Worm (Caenorhabditis elegans) whole organism, young adult: ENCODE data around the gene C14C6.2.
A peak's percentile ranks its signal among the peaks of the same experiment; 100 is the strongest.

ENCODE experiments used
- F10E7.11 ChIP-seq: sonication (generic microtip); optimal IDR thresholded peaks from 2 replicates; lab custom pipeline; 2017; ENCODE audit warnings: mild to moderate bottlenecking, missing genetic modification characterization, moderate library complexity, missing compliant biosample characterization
- F57A8.1 ChIP-seq: fragments of 200-800 bp; sonication (Bioruptor generic); optimal IDR thresholded peaks from 2 replicates; lab custom pipeline; 2018; ENCODE audit warnings: mild to moderate bottlenecking, missing genetic modification characterization, moderate library complexity, missing compliant biosample characterization
- T26A5.8 ChIP-seq: sonication (generic microtip); optimal IDR thresholded peaks from 2 replicates; lab custom pipeline; 2016; ENCODE audit warnings: missing genetic modification characterization, missing compliant biosample characterization
- ZK185.1 ChIP-seq: sonication (generic microtip); optimal IDR thresholded peaks from 2 replicates; lab custom pipeline; 2016; ENCODE audit warnings: mild to moderate bottlenecking, missing genetic modification characterization, missing compliant biosample characterization; ENCODE audit not compliant: poor library complexity, severe bottlenecking
- atf-7 ChIP-seq: sonication (generic microtip); optimal IDR thresholded peaks from 2 replicates; lab custom pipeline; 2017; ENCODE audit warnings: mild to moderate bottlenecking, missing genetic modification characterization, missing compliant biosample characterization
- athp-1 ChIP-seq: sonication (generic microtip); optimal IDR thresholded peaks from 2 replicates; lab custom pipeline; 2017; ENCODE audit warnings: mild to moderate bottlenecking, missing genetic modification characterization, missing compliant biosample characterization
- attf-5 ChIP-seq: fragments of 200-800 bp; sonication (Bioruptor generic); optimal IDR thresholded peaks from 2 replicates; lab custom pipeline; 2018; ENCODE audit warnings: mild to moderate bottlenecking, missing genetic modification characterization, missing compliant biosample characterization
- bed-2 ChIP-seq: fragments of 200-800 bp; sonication (Bioruptor generic); IDR thresholded peaks from 2 replicates; pipeline ENCODE4 v1.3.6; 2022; ENCODE audit warnings: missing genetic modification reagents, missing genetic modification characterization, missing compliant biosample characterization
- cebp-1 ChIP-seq, 2 experiments: fragments of 200-800 bp in 1 of 2; sonication (Bioruptor generic) in 1 of 2; sonication (generic microtip) in 1 of 2; IDR thresholded peaks in 1 of 2; optimal IDR thresholded peaks in 1 of 2; 2 replicates each; pipeline versions ENCODE4 v1.3.6 to Lab custom; 2017 to 2022; ENCODE audit warnings: missing compliant biosample characterization in 2 of 2, missing genetic modification characterization in 2 of 2, mild to moderate bottlenecking in 1 of 2, missing genetic modification reagents in 1 of 2, moderate library complexity in 1 of 2
- cebp-2 ChIP-seq: fragments of 200-800 bp; sonication (Bioruptor generic); IDR thresholded peaks from 2 replicates; pipeline ENCODE4 v1.3.6; 2022; ENCODE audit warnings: missing genetic modification characterization, missing compliant biosample characterization
- ceh-40 ChIP-seq: fragments of 200-800 bp; sonication (Bioruptor generic); IDR thresholded peaks from 2 replicates; pipeline ENCODE4 v1.3.6; 2022; ENCODE audit warnings: missing genetic modification characterization, missing compliant biosample characterization
- ceh-79 ChIP-seq: sonication (generic microtip); optimal IDR thresholded peaks from 2 replicates; lab custom pipeline; 2017; ENCODE audit warnings: mild to moderate bottlenecking, missing genetic modification characterization, missing compliant biosample characterization
- chd-7 ChIP-seq: sonication (generic microtip); optimal IDR thresholded peaks from 2 replicates; lab custom pipeline; 2016; ENCODE audit warnings: mild to moderate bottlenecking, missing genetic modification characterization, moderate library complexity, missing compliant biosample characterization
- dox-1 ChIP-seq: fragments of 200-800 bp; sonication (Bioruptor generic); IDR thresholded peaks from 2 replicates; pipeline ENCODE4 v1.3.6; 2022; ENCODE audit warnings: missing genetic modification reagents, missing genetic modification characterization, missing compliant biosample characterization
- efl-1 ChIP-seq: fragments of 150-350 bp; optimal IDR thresholded peaks from 2 replicates; lab custom pipeline; 2014; ENCODE audit warnings: missing biosample characterization, missing genetic modification reagents, missing genetic modification characterization
- ekl-4 ChIP-seq: fragments of 200-800 bp; sonication (Bioruptor generic); IDR thresholded peaks from 2 replicates; pipeline ENCODE4 v1.3.6; 2022; ENCODE audit warnings: missing genetic modification reagents, missing genetic modification characterization, missing compliant biosample characterization
- fkh-3 ChIP-seq: sonication (generic microtip); optimal IDR thresholded peaks from 2 replicates; lab custom pipeline; 2016; ENCODE audit warnings: mild to moderate bottlenecking, missing genetic modification characterization, missing compliant biosample characterization
- hmg-1.2 ChIP-seq: fragments of 200-800 bp; sonication (Bioruptor generic); IDR thresholded peaks from 2 replicates; pipeline ENCODE4 v1.3.6; 2022; ENCODE audit warnings: missing genetic modification reagents, missing genetic modification characterization, missing compliant biosample characterization
- hrde-1 ChIP-seq: sonication (generic microtip); optimal IDR thresholded peaks from 2 replicates; lab custom pipeline; 2016; ENCODE audit warnings: missing genetic modification characterization, mild to moderate bottlenecking, missing compliant biosample characterization, moderate library complexity, missing genotype, missing genetic modification reagents, borderline replicate concordance
- hsf-1 ChIP-seq: fragments of 200-800 bp; sonication (Bioruptor generic); IDR thresholded peaks from 2 replicates; pipeline ENCODE4 v1.3.6; 2022; ENCODE audit warnings: missing genetic modification reagents, missing genetic modification characterization, missing compliant biosample characterization
- lin-54 ChIP-seq: fragments of 200-800 bp; sonication (Bioruptor generic); optimal IDR thresholded peaks from 2 replicates; lab custom pipeline; 2018; ENCODE audit warnings: mild to moderate bottlenecking, missing genetic modification characterization, missing compliant biosample characterization
- madf-10 ChIP-seq: sonication (generic microtip); optimal IDR thresholded peaks from 2 replicates; lab custom pipeline; 2016; ENCODE audit warnings: mild to moderate bottlenecking, missing genetic modification characterization, missing compliant biosample characterization
- madf-8 ChIP-seq: fragments of 200-800 bp; sonication (Bioruptor generic); conservative IDR thresholded peaks from 2 replicates; pipeline ENCODE4 v1.3.6; 2022; ENCODE audit warnings: missing genetic modification reagents, missing genetic modification characterization, missing compliant biosample characterization
- mel-28 ChIP-seq: sonication (generic microtip); optimal IDR thresholded peaks from 2 replicates; lab custom pipeline; 2016; ENCODE audit warnings: borderline replicate concordance, mild to moderate bottlenecking, missing genetic modification characterization, missing compliant biosample characterization
- mes-4 ChIP-seq: sonication (generic microtip); optimal IDR thresholded peaks from 2 replicates; lab custom pipeline; 2016; ENCODE audit warnings: missing genotype, missing genetic modification characterization, missing compliant biosample characterization
- nhr-120 ChIP-seq: fragments of 200-800 bp; sonication (Bioruptor generic); IDR thresholded peaks from 2 replicates; pipeline ENCODE4 v1.3.6; 2022; ENCODE audit warnings: missing genetic modification characterization, missing compliant biosample characterization
- nhr-80 ChIP-seq: sonication (generic microtip); optimal IDR thresholded peaks from 2 replicates; lab custom pipeline; 2016; ENCODE audit warnings: missing genetic modification characterization, missing compliant biosample characterization
- nhr-90 ChIP-seq: sonication (generic microtip); optimal IDR thresholded peaks from 2 replicates; lab custom pipeline; 2016; ENCODE audit warnings: missing genotype, mild to moderate bottlenecking, missing genetic modification characterization, missing compliant biosample characterization
- pha-4 ChIP-seq: fragments of 150-350 bp; sonication (generic microtip); optimal IDR thresholded peaks from 2 replicates; lab custom pipeline; 2014; ENCODE audit warnings: missing biosample characterization, missing genetic modification reagents, missing genetic modification characterization
- snpc-4 ChIP-seq, 5 experiments: fragments of 150-350 bp in 1 of 5; sonication (generic microtip) in 4 of 5; optimal IDR thresholded peaks; 2 replicates each; lab custom pipeline; 2014 to 2018; ENCODE audit warnings: missing genetic modification characterization in 5 of 5, missing biosample characterization in 3 of 5, antibody characterized with exemption in 2 of 5, mild to moderate bottlenecking in 2 of 5, missing compliant biosample characterization in 2 of 5, missing genotype in 2 of 5, moderate library complexity in 2 of 5, missing genetic modification reagents in 1 of 5
- somi-1 ChIP-seq: fragments of 200-800 bp; sonication (Bioruptor generic); optimal IDR thresholded peaks from 2 replicates; lab custom pipeline; 2018; ENCODE audit warnings: mild to moderate bottlenecking, missing genetic modification characterization, missing compliant biosample characterization
- tbp1 ChIP-seq: fragments of 200-800 bp; sonication (Bioruptor generic); optimal IDR thresholded peaks from 2 replicates; lab custom pipeline; 2018; ENCODE audit warnings: mild to moderate bottlenecking, missing genetic modification characterization, missing compliant biosample characterization
- unc-62 ChIP-seq: fragments of 150-350 bp; optimal IDR thresholded peaks from 2 replicates; lab custom pipeline; 2014; ENCODE audit warnings: missing biosample characterization, missing genetic modification reagents, missing genetic modification characterization

The C14C6.2 gene

ce11 chrV:527602-528001 is 35.3 kb upstream of the C14C6.2 start, which contains the start of gene srw-108:
Gene srw-108 (plus strand): TSS chrV:527902.
- TF ChIP-seq mes-4 (tag; lab: Kevin White, UChicago) (no peak), chd-7 (tag; lab: Kevin White, UChicago) (no peak), atf-7 (tag; lab: Kevin White, UChicago) (no peak), F57A8.1 (no peak), fkh-3 (tag; lab: Kevin White, UChicago) (no peak)

ce11 chrV:532046-532445 is 30.9 kb upstream of the C14C6.2 start, which contains the start of gene nhr-58:
Gene nhr-58 (plus strand): TSS chrV:532259.
- TF ChIP-seq attf-5 (GFP tag; lab: Kevin White, UChicago), result peak; percentile 59
- no peak for TF ChIP-seq lin-54 (GFP tag; lab: Kevin White, UChicago)
- TF ChIP-seq nhr-90 (tag; lab: Kevin White, UChicago), result no peak
- TF ChIP-seq fkh-3 (tag; lab: Kevin White, UChicago), result no peak
- no peak for TF ChIP-seq cebp-2
- TF ChIP-seq athp-1 (tag; lab: Kevin White, UChicago), result no peak
- peak; percentile 37; the same call in 1 of the 2 replicates for TF ChIP-seq hmg-1.2 (GFP tag; lab: Robert Waterston, UW)
- TF ChIP-seq efl-1, result no peak
- TF ChIP-seq pha-4 (tag; lab: Kevin White, UChicago), result peak; percentile 87
- 0 out of 2 replicates have a peak, but pooled peaks have one; percentile 14 for TF ChIP-seq ceh-40
- TF ChIP-seq ZK185.1 (tag; lab: Kevin White, UChicago), result peak; percentile 15
- peak; percentile 36 for TF ChIP-seq atf-7 (tag; lab: Kevin White, UChicago)
- no peak for TF ChIP-seq somi-1
- peak; percentile 1 for TF ChIP-seq tbp1 (GFP tag; lab: Kevin White, UChicago)
- TF ChIP-seq nhr-120 (GFP tag; lab: Robert Waterston, UW), result no peak
- no peak for TF ChIP-seq hsf-1 (GFP tag; lab: Robert Waterston, UW)
- no peak for TF ChIP-seq hrde-1
- no peak for TF ChIP-seq F57A8.1
- 0 out of 2 replicates have a peak, but pooled peaks have one; percentile 16 for TF ChIP-seq dox-1 (GFP tag; lab: Robert Waterston, UW)
- no peak for TF ChIP-seq madf-8 (GFP tag; lab: Robert Waterston, UW)
- TF ChIP-seq madf-10 (tag; lab: Kevin White, UChicago), result no peak
- TF ChIP-seq snpc-4 (GFP tag; optimal IDR thresholded peaks at IDR 0.05; lab: Kevin White, UChicago), result no peak
- TF ChIP-seq snpc-4 (tag; optimal IDR thresholded peaks at IDR 0.05; lab: Kevin White, UChicago), result peak in 1 of 4 experiments; percentile 6
- TF ChIP-seq bed-2 (GFP tag; lab: Robert Waterston, UW), result no peak
- TF ChIP-seq nhr-80 (tag; lab: Kevin White, UChicago), result peak; percentile 79
- no peak for TF ChIP-seq ekl-4 (GFP tag; lab: Robert Waterston, UW)
- TF ChIP-seq mel-28, result no peak
- no peak for TF ChIP-seq mes-4 (tag; lab: Kevin White, UChicago)

ce11 chrV:534176-534575 is 28.8 kb upstream of the C14C6.2 start, which contains the start of gene nhr-132:
Gene nhr-132 (plus strand): TSS chrV:534446.
- peak; percentile 66; the same call in 1 of the 2 replicates for TF ChIP-seq hmg-1.2 (GFP tag; lab: Robert Waterston, UW)
- peak; percentile 47 for TF ChIP-seq nhr-80 (tag; lab: Kevin White, UChicago)
- peak; percentile 30 for TF ChIP-seq attf-5 (GFP tag; lab: Kevin White, UChicago)
- TF ChIP-seq madf-8 (GFP tag; lab: Robert Waterston, UW), result no peak

ce11 chrV:536571-536970 is 26.4 kb upstream of the C14C6.2 start, which contains the start of gene C14C6.5:
Gene C14C6.5 (plus strand): TSS chrV:536628.
- no peak for TF ChIP-seq F10E7.11
- TF ChIP-seq unc-62, result no peak
- no peak for TF ChIP-seq hrde-1
- TF ChIP-seq tbp1 (GFP tag; lab: Kevin White, UChicago), result no peak
- no peak for TF ChIP-seq efl-1
- no peak for TF ChIP-seq cebp-1 (GFP tag; IDR thresholded peaks at IDR 0.05; lab: Robert Waterston, UW)
- no peak for TF ChIP-seq cebp-1 (tag; optimal IDR thresholded peaks at IDR 0.05; lab: Kevin White, UChicago)
- TF ChIP-seq ceh-40, result no peak
- TF ChIP-seq snpc-4 (GFP tag; optimal IDR thresholded peaks at IDR 0.05; lab: Kevin White, UChicago), result no peak
- no peak for TF ChIP-seq snpc-4 (tag; optimal IDR thresholded peaks at IDR 0.05; lab: Kevin White, UChicago)
- no peak for TF ChIP-seq ceh-79
- no peak for TF ChIP-seq T26A5.8 (tag; lab: Kevin White, UChicago)
